Worm (Caenorhabditis elegans) whole organism, L1 larva: Measurements from ENCODE around the gene F39B3.7.

Experiments
- C16A3.4 ChIP-seq: fragments of 150-350 bp; optimal IDR thresholded peaks from 2 replicates; lab custom pipeline; 2014; ENCODE audit warnings: missing biosample characterization, missing genetic modification characterization
- F16B12.6 ChIP-seq: fragments of 150-350 bp; optimal IDR thresholded peaks from 2 replicates; lab custom pipeline; 2014; ENCODE audit warnings: missing biosample characterization, missing genetic modification characterization
- Y116A8C.19 ChIP-seq: sonication (generic microtip); optimal IDR thresholded peaks from 2 replicates; lab custom pipeline; 2016; ENCODE audit warnings: missing compliant biosample characterization, missing genetic modification characterization, borderline replicate concordance
- blmp-1 ChIP-seq: fragments of 150-350 bp; optimal IDR thresholded peaks from 2 replicates; lab custom pipeline; 2014; ENCODE audit warnings: missing biosample characterization, missing genetic modification characterization
- ceh-8 ChIP-seq: fragments of 200-800 bp; sonication (Bioruptor generic); optimal IDR thresholded peaks from 2 replicates; lab custom pipeline; 2018; ENCODE audit warnings: mild to moderate bottlenecking, missing genetic modification characterization, moderate library complexity, missing compliant biosample characterization
- ceh-88 ChIP-seq: fragments of 200-800 bp; sonication (Bioruptor generic); IDR thresholded peaks from 2 replicates; pipeline ENCODE4 v1.3.6; 2022; ENCODE audit warnings: missing genetic modification characterization, missing compliant biosample characterization
- ceh-90 ChIP-seq: sonication (generic microtip); optimal IDR thresholded peaks from 2 replicates; lab custom pipeline; 2016; ENCODE audit warnings: missing genetic modification characterization, missing compliant biosample characterization
- dpl-1 ChIP-seq, 3 experiments: fragments of 150-350 bp in 2 of 3; sonication (generic microtip) in 1 of 3; optimal IDR thresholded peaks; 2 replicates each; lab custom pipeline; 2014 to 2017; ENCODE audit warnings: missing biosample characterization in 3 of 3, missing genetic modification characterization in 3 of 3, missing genetic modification reagents in 3 of 3
- dsc-1 ChIP-seq: sonication (generic microtip); optimal IDR thresholded peaks from 2 replicates; lab custom pipeline; 2016; ENCODE audit warnings: mild to moderate bottlenecking, missing genetic modification characterization, missing compliant biosample characterization
- efl-1 ChIP-seq, 4 experiments: fragments of 150-350 bp; optimal IDR thresholded peaks in 3 of 4; peaks in 1 of 4; 1 replicate in 1 of 4; 2 replicates in 3 of 4; lab custom pipeline; 2014; ENCODE audit warnings: missing biosample characterization in 2 of 4, missing genetic modification characterization in 2 of 4, missing genetic modification reagents in 2 of 4
- efl-3 ChIP-seq: fragments of 200-800 bp; sonication (Bioruptor generic); optimal IDR thresholded peaks from 2 replicates; lab custom pipeline; 2018; ENCODE audit warnings: mild to moderate bottlenecking, missing genetic modification characterization, missing compliant biosample characterization
- egl-13 ChIP-seq: sonication (generic microtip); optimal IDR thresholded peaks from 2 replicates; lab custom pipeline; 2016; ENCODE audit warnings: missing genotype, missing genetic modification reagents, missing genetic modification characterization, missing compliant biosample characterization
- egl-27 ChIP-seq, 2 experiments: fragments of 150-350 bp in 1 of 2; sonication (generic microtip); optimal IDR thresholded peaks; 3 replicates each; lab custom pipeline; 2017 to 2018; ENCODE audit warnings: missing biosample characterization in 2 of 2, missing genetic modification characterization in 2 of 2, missing genetic modification reagents in 2 of 2
- elt-2 ChIP-seq: sonication (generic microtip); optimal IDR thresholded peaks from 2 replicates; lab custom pipeline; 2016; ENCODE audit warnings: missing genetic modification characterization, mild to moderate bottlenecking, inconsistent platforms, missing compliant biosample characterization, missing genetic modification reagents
- elt-3 ChIP-seq, 6 experiments: fragments of 150-350 bp in 1 of 6; sonication (generic microtip); optimal IDR thresholded peaks; 2 replicates each; lab custom pipeline; 2017 to 2018; ENCODE audit warnings: missing biosample characterization in 6 of 6, missing genetic modification characterization in 6 of 6, inconsistent platforms in 1 of 6
- ets-5 ChIP-seq: fragments of 200-800 bp; sonication (Bioruptor generic); IDR thresholded peaks from 2 replicates; pipeline ENCODE4 v1.3.6; 2022; ENCODE audit warnings: missing genetic modification characterization, missing compliant biosample characterization
- fkh-4 ChIP-seq: sonication (generic microtip); optimal IDR thresholded peaks from 2 replicates; lab custom pipeline; 2016; ENCODE audit warnings: missing compliant biosample characterization, missing genetic modification characterization, borderline replicate concordance
- fkh-8 ChIP-seq: sonication (generic microtip); optimal IDR thresholded peaks from 2 replicates; lab custom pipeline; 2016; ENCODE audit warnings: mild to moderate bottlenecking, missing genetic modification characterization, missing compliant biosample characterization
- fos-1 ChIP-seq: fragments of 150-350 bp; optimal IDR thresholded peaks from 2 replicates; lab custom pipeline; 2014; ENCODE audit warnings: missing biosample characterization, missing genetic modification characterization
- grh-1 ChIP-seq: fragments of 200-800 bp; sonication (Bioruptor generic); IDR thresholded peaks from 2 replicates; pipeline ENCODE4 v1.3.6; 2022; ENCODE audit warnings: missing genetic modification reagents, missing genetic modification characterization, missing compliant biosample characterization
- hlh-4 ChIP-seq: sonication (generic microtip); optimal IDR thresholded peaks from 2 replicates; lab custom pipeline; 2016; ENCODE audit warnings: mild to moderate bottlenecking, missing genetic modification characterization, missing compliant biosample characterization
- lin-13 ChIP-seq: fragments of 150-350 bp; optimal IDR thresholded peaks from 2 replicates; lab custom pipeline; 2014; ENCODE audit warnings: missing biosample characterization, missing genetic modification reagents, missing genetic modification characterization
- lin-14 ChIP-seq: fragments of 200-800 bp; sonication (Bioruptor generic); optimal IDR thresholded peaks from 2 replicates; lab custom pipeline; 2018; ENCODE audit warnings: mild to moderate bottlenecking, missing genetic modification characterization, moderate library complexity, missing compliant biosample characterization
- lin-15B ChIP-seq: fragments of 150-350 bp; sonication (generic microtip); optimal IDR thresholded peaks from 3 replicates; lab custom pipeline; 2014; ENCODE audit warnings: missing biosample characterization, missing genetic modification characterization
- lin-35 ChIP-seq, 2 experiments: fragments of 150-350 bp; optimal IDR thresholded peaks; 2 replicates each; lab custom pipeline; 2014; ENCODE audit warnings: missing biosample characterization in 2 of 2, missing genetic modification characterization in 2 of 2, missing genetic modification reagents in 2 of 2
- lin-39 ChIP-seq: fragments of 150-350 bp; optimal IDR thresholded peaks from 2 replicates; lab custom pipeline; 2014; ENCODE audit warnings: missing biosample characterization, missing genetic modification reagents, missing genetic modification characterization
- lir-3 ChIP-seq: sonication (generic microtip); optimal IDR thresholded peaks from 2 replicates; lab custom pipeline; 2016; ENCODE audit warnings: mild to moderate bottlenecking, missing genetic modification characterization, moderate library complexity, missing compliant biosample characterization; ENCODE audit not compliant: poor library complexity
- lsy-2 ChIP-seq, 2 experiments: fragments of 150-350 bp; optimal IDR thresholded peaks; 2 replicates each; lab custom pipeline; 2014; ENCODE audit warnings: missing biosample characterization in 2 of 2, missing genetic modification characterization in 2 of 2
- nhr-11 ChIP-seq: fragments of 150-350 bp; optimal IDR thresholded peaks from 2 replicates; lab custom pipeline; 2014; ENCODE audit warnings: missing biosample characterization, missing genetic modification characterization
- nhr-47 ChIP-seq: sonication (generic microtip); optimal IDR thresholded peaks from 2 replicates; lab custom pipeline; 2016; ENCODE audit warnings: mild to moderate bottlenecking, missing genetic modification characterization, moderate library complexity, missing compliant biosample characterization
- nhr-76 ChIP-seq: sonication (generic microtip); optimal IDR thresholded peaks from 2 replicates; lab custom pipeline; 2017; ENCODE audit warnings: missing biosample characterization, missing genetic modification characterization
- nhr-84 ChIP-seq: sonication (generic microtip); optimal IDR thresholded peaks from 2 replicates; lab custom pipeline; 2017; ENCODE audit warnings: missing biosample characterization, missing genetic modification characterization
- nhr-85 ChIP-seq: sonication (generic microtip); peaks from one replicate; lab custom pipeline; 2016; ENCODE audit warnings: missing genetic modification characterization, inconsistent platforms, missing compliant biosample characterization
- nhr-90 ChIP-seq: sonication (generic microtip); optimal IDR thresholded peaks from 2 replicates; lab custom pipeline; 2016; ENCODE audit warnings: mild to moderate bottlenecking, missing genetic modification characterization, missing compliant biosample characterization; ENCODE audit not compliant: poor library complexity
- pax-3 ChIP-seq: fragments of 200-800 bp; sonication (Bioruptor generic); optimal IDR thresholded peaks from 2 replicates; lab custom pipeline; 2018; ENCODE audit warnings: mild to moderate bottlenecking, missing genetic modification characterization, moderate library complexity, missing compliant biosample characterization
- pqm-1 ChIP-seq: sonication (generic microtip); optimal IDR thresholded peaks from 3 replicates; lab custom pipeline; 2017; ENCODE audit warnings: missing biosample characterization, missing genetic modification characterization
- rnt-1 ChIP-seq: sonication (generic microtip); optimal IDR thresholded peaks from 2 replicates; lab custom pipeline; 2016; ENCODE audit warnings: mild to moderate bottlenecking, missing genetic modification characterization, moderate library complexity, missing compliant biosample characterization
- skn-1 ChIP-seq: fragments of 150-350 bp; optimal IDR thresholded peaks from 2 replicates; lab custom pipeline; 2014; ENCODE audit warnings: missing biosample characterization, missing genetic modification characterization
- snpc-4 ChIP-seq: fragments of 150-350 bp; optimal IDR thresholded peaks from 2 replicates; lab custom pipeline; 2014; ENCODE audit warnings: missing biosample characterization, missing genetic modification characterization
- snu-23 ChIP-seq: sonication (generic microtip); optimal IDR thresholded peaks from 2 replicates; lab custom pipeline; 2016; ENCODE audit warnings: missing genetic modification characterization, missing compliant biosample characterization
- sox-4 ChIP-seq: sonication (generic microtip); optimal IDR thresholded peaks from 2 replicates; lab custom pipeline; 2016; ENCODE audit warnings: missing genetic modification characterization, missing compliant biosample characterization
- sptf-1 ChIP-seq: fragments of 150-350 bp; optimal IDR thresholded peaks from 2 replicates; lab custom pipeline; 2014; ENCODE audit warnings: missing biosample characterization, missing genetic modification characterization
- sup-37 ChIP-seq: fragments of 200-800 bp; sonication (Bioruptor generic); optimal IDR thresholded peaks from 2 replicates; lab custom pipeline; 2018; ENCODE audit warnings: mild to moderate bottlenecking, missing genetic modification characterization, missing compliant biosample characterization
- tbx-2 ChIP-seq: sonication (generic microtip); optimal IDR thresholded peaks from 2 replicates; lab custom pipeline; 2016; ENCODE audit warnings: missing genetic modification characterization, missing compliant biosample characterization
- tlp-1 ChIP-seq: fragments of 150-350 bp; optimal IDR thresholded peaks from 2 replicates; lab custom pipeline; 2014; ENCODE audit warnings: missing biosample characterization, missing genetic modification characterization
- unc-62 ChIP-seq: fragments of 150-350 bp; optimal IDR thresholded peaks from 2 replicates; lab custom pipeline; 2014; ENCODE audit warnings: missing biosample characterization, missing genetic modification reagents, missing genetic modification characterization
- xbp-1 ChIP-seq: sonication (generic microtip); optimal IDR thresholded peaks from 2 replicates; lab custom pipeline; 2016; ENCODE audit warnings: missing genetic modification characterization, missing compliant biosample characterization
- zag-1 ChIP-seq: fragments of 150-350 bp; optimal IDR thresholded peaks from 2 replicates; lab custom pipeline; 2014; ENCODE audit warnings: missing biosample characterization, missing genetic modification characterization
- zip-4 ChIP-seq: fragments of 200-800 bp; sonication (Bioruptor generic); optimal IDR thresholded peaks from 2 replicates; lab custom pipeline; 2018; ENCODE audit warnings: mild to moderate bottlenecking, missing genetic modification characterization, moderate library complexity, missing compliant biosample characterization

The F39B3.7 gene

DNA sequence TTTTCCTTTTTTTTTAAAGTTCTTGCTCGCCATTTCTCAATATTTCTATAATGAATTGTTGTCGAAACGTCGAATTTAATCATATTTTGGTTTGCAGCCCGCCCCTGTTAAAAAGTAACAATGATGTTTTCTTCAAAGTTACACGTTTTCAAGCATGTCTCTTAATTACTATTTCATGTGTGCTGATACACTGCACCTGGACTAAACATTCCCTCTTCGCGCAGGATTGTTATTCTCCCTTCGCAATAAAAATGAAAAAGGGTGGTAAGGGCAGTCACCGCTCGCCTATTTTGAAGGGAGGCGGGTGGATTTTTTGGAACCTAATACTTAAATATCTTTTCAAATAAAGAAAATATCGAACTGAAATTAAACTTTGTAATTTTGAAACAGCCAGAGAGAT lies 21.8 kb downstream of the F39B3.7 start (continued):
- TF ChIP-seq elt-2 (no peak), pax-3 (tag; lab: Kevin White, UChicago) (no peak), dsc-1 (peak; percentile 84), nhr-84 (tag; lab: Kevin White, UChicago) (no peak), fos-1 (tag; lab: Kevin White, UChicago) (no peak), Y116A8C.19 (no peak), F16B12.6 (tag; lab: Kevin White, UChicago) (no peak), unc-62 (GFP tag; lab: Kevin White, UChicago) (no peak)
- TF ChIP-seq, all 84 proteins: peak for 33

DNA sequence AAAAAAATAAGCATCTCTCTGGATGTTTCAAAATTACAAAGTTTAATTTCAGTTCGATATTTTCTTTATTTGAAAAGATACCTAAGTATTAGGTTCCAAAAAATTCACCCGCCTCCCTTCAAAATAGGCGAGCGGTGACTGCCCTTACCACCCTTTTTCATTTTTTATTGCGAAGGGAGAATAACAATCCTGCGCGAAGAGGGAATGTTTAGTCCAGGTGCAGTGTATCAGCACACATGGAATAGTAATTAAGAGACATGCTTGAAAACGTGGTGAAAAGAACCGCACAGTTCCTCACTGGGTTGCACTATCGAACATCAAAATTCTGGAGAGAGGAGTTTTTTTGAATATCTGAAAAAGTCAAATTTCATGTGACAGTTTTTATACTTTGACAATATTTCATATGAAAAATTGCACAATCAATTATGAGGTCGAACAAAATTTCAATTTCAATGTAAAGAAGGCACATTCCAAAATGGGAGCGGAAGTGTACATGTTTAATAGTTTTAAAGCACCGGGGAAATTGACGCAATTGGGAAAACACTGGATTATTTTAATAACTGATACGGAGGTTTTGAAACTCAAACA lies 22.8 kb downstream of the F39B3.7 start:
- TF ChIP-seq C16A3.4 (tag; lab: Kevin White, UChicago) (peak; percentile 74), zag-1 (tag; lab: Kevin White, UChicago) (no peak), zip-4 (peak; percentile 82), sup-37 (GFP tag; lab: Kevin White, UChicago) (peak; percentile 68), fkh-4 (tag; lab: Kevin White, UChicago) (peak; percentile 46), ets-5 (GFP tag; lab: Robert Waterston, UW) (0 out of 2 replicates have a peak, but pooled peaks have one; percentile 86), egl-13 (peak; percentile 82), pqm-1 (no peak), efl-1 (optimal IDR thresholded peaks at IDR 0.05; lab: Kevin White, UChicago) (peak; percentile 57 to 64), efl-1 (GFP tag; optimal IDR thresholded peaks at IDR 0.05 in 1 of 2; lab: Kevin White, UChicago) (peak in 1 of 2 experiments; percentile 92), fos-1 (tag; lab: Kevin White, UChicago) (peak; percentile 65), nhr-85 (tag; lab: Kevin White, UChicago) (peak; percentile 88), lin-35 (GFP tag; optimal IDR thresholded peaks at IDR 0.05; lab: Kevin White, UChicago) (peak in 1 of 2 experiments; percentile 69), tbx-2 (tag; lab: Kevin White, UChicago) (peak; percentile 91), ceh-8 (GFP tag; lab: Kevin White, UChicago) (peak; percentile 92), fkh-8 (peak; percentile 77), nhr-47 (tag; lab: Kevin White, UChicago) (peak; percentile 97), xbp-1 (tag; lab: Kevin White, UChicago) (peak; percentile 80), rnt-1 (peak; percentile 87), sptf-1 (tag; lab: Kevin White, UChicago) (no peak), blmp-1 (tag; lab: Kevin White, UChicago) (no peak), hlh-4 (tag; lab: Kevin White, UChicago) (no peak), ceh-90 (tag; lab: Kevin White, UChicago) (no peak), elt-3 (tag; optimal IDR thresholded peaks at IDR 0.05; lab: Kevin White, UChicago) (peak in 1 of 6 experiments; percentile 56), nhr-76 (tag; lab: Kevin White, UChicago) (no peak), dsc-1 (peak; percentile 98), lin-15B (tag; lab: Kevin White, UChicago) (no peak), sox-4 (tag; lab: Kevin White, UChicago) (peak; percentile 92), snpc-4 (tag; lab: Kevin White, UChicago) (peak; percentile 67), lir-3 (peak; percentile 67), nhr-11 (tag; lab: Kevin White, UChicago) (peak; percentile 77), lin-14 (GFP tag; lab: Kevin White, UChicago) (peak; percentile 89), dpl-1 (GFP tag; optimal IDR thresholded peaks at IDR 0.05; lab: Kevin White, UChicago) (peak in 2 of 3 experiments; percentile 8 to 19), grh-1 (GFP tag; lab: Robert Waterston, UW) (peak; percentile 91), snu-23 (GFP tag; lab: Kevin White, UChicago) (peak; percentile 96), egl-27 (tag; optimal IDR thresholded peaks at IDR 0.05; lab: Kevin White, UChicago) (no peak), lin-13 (GFP tag; lab: Kevin White, UChicago) (peak; percentile 61), tlp-1 (tag; lab: Kevin White, UChicago) (no peak), lin-39 (tag; lab: Kevin White, UChicago) (peak; percentile 78), ceh-88 (peak; percentile 94), lsy-2 (tag; optimal IDR thresholded peaks at IDR 0.05; lab: Kevin White, UChicago) (peak; percentile 63 to 70), nhr-90 (tag; lab: Kevin White, UChicago) (peak; percentile 95), efl-3 (GFP tag; lab: Kevin White, UChicago) (peak; percentile 59), skn-1 (tag; lab: Kevin White, UChicago) (peak; percentile 67)
